Worm (Caenorhabditis elegans): ENCODE results near the gene hum-8.
A peak's percentile ranks its signal among the peaks of the same experiment; 100 is the strongest.

Gene hum-8

ce11 chrIV:409935-410334 is 30.4 kb downstream of the hum-8 start, which contains the start of gene kgb-1:
kgb-1 (minus strand) TSS chrIV:410035.
- TF ChIP-seq ceh-82 (tag; optimal IDR thresholded peaks at IDR 0.05) (no peak), ztf-11 (tag; optimal IDR thresholded peaks at IDR 0.05) (no peak), fkh-10 (GFP tag; optimal IDR thresholded peaks at IDR 0.05) (no peak), pha-4 (tag; optimal IDR thresholded peaks at IDR 0.05) (no peak), ama-1 (optimal IDR thresholded peaks at IDR 0.05) (no peak), nhr-23 (tag; optimal IDR thresholded peaks at IDR 0.05) (no peak), nhr-28 (tag; optimal IDR thresholded peaks at IDR 0.05) (no peak), nfya-1 (tag; optimal IDR thresholded peaks at IDR 0.05; ENCODE audit: insufficient read depth) (no peak), nhr-11 (tag; optimal IDR thresholded peaks at IDR 0.05) (no peak), ZK546.5 (tag; optimal IDR thresholded peaks at IDR 0.05) (no peak), daf-12 (tag; optimal IDR thresholded peaks at IDR 0.05) (no peak), elt-1 (tag; optimal IDR thresholded peaks at IDR 0.05) (no peak), lsy-12 (tag; optimal IDR thresholded peaks at IDR 0.05) (no peak), nhr-67 (tag; optimal IDR thresholded peaks at IDR 0.05) (no peak), snpc-4 (tag; optimal IDR thresholded peaks at IDR 0.05) (no peak), ceh-9 (tag; optimal IDR thresholded peaks at IDR 0.05) (no peak), pqm-1 (tag; optimal IDR thresholded peaks at IDR 0.05) (no peak), zag-1 (tag; optimal IDR thresholded peaks at IDR 0.05) (no peak)

- peak; percentile 53 for TF ChIP-seq elt-2 (tag; optimal IDR thresholded peaks at IDR 0.05)
- no peak for TF ChIP-seq mdl-1 (tag; optimal IDR thresholded peaks at IDR 0.05)
- no peak for TF ChIP-seq nhr-11 (tag; optimal IDR thresholded peaks at IDR 0.05)
- peak; percentile 10 for TF ChIP-seq pqm-1 (tag; optimal IDR thresholded peaks at IDR 0.05)
- TF ChIP-seq pha-4 (tag; optimal IDR thresholded peaks at IDR 0.05): peak; percentile 4
- TF ChIP-seq nhr-28 (tag; optimal IDR thresholded peaks at IDR 0.05): no peak
These were observed 31.5 kb downstream of the hum-8 start for ce11 chrIV:408892-409291.

ce11 chrIV:401395-401794 is 39.0 kb downstream of the hum-8 start, which contains the start of gene gpa-4:
gpa-4 (plus strand) TSS chrIV:401695.
- TF ChIP-seq mdl-1 (tag; optimal IDR thresholded peaks at IDR 0.05) (no peak), nhr-23 (tag; optimal IDR thresholded peaks at IDR 0.05) (no peak), zag-1 (tag; optimal IDR thresholded peaks at IDR 0.05) (no peak), nhr-25 (tag; optimal IDR thresholded peaks at IDR 0.05) (no peak), nhr-76 (tag; optimal IDR thresholded peaks at IDR 0.05) (no peak), R02D3.7 (tag; optimal IDR thresholded peaks at IDR 0.05) (no peak), eor-1 (tag; optimal IDR thresholded peaks at IDR 0.05) (no peak), elt-2 (tag; optimal IDR thresholded peaks at IDR 0.05) (no peak), ceh-82 (tag; optimal IDR thresholded peaks at IDR 0.05) (no peak), fkh-2 (tag; optimal IDR thresholded peaks at IDR 0.05) (no peak), lin-39 (tag; optimal IDR thresholded peaks at IDR 0.05) (no peak)

DNA sequence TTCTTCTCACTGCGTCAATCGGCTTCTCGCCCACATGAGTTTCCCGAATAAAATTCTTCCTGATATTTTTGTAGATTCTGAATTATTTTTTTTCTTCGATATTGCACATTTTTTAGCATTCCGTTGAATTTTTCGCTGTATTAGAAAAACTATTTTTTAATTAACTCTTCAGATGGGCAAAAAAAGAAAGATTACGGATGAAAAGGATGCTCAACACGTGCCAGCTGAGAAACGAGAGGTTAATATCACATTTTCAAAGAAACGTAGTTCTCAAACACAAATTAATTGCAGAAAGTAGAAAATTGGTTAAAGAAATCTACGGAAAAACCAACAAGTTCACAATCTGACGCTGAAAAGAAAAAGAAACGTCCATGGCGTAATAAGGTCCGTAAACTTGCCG is 44.0 kb downstream of the hum-8 start, which contains the start of gene rrp-8:
TSS of gene rrp-8 (plus strand) at position 173 of the 400 bp plus-strand sequence.
- TF ChIP-seq ztf-11 (tag; optimal IDR thresholded peaks at IDR 0.05) (no peak), aly-2 (tag; optimal IDR thresholded peaks at IDR 0.05) (no peak), ztf-4 (tag; optimal IDR thresholded peaks at IDR 0.05) (no peak), elt-2 (tag; optimal IDR thresholded peaks at IDR 0.05) (no peak), elt-3 (tag; optimal IDR thresholded peaks at IDR 0.05) (no peak), pha-4 (tag; optimal IDR thresholded peaks at IDR 0.05) (no peak), daf-12 (tag; optimal IDR thresholded peaks at IDR 0.05) (no peak), zag-1 (tag; optimal IDR thresholded peaks at IDR 0.05) (no peak), skn-1 (tag; optimal IDR thresholded peaks at IDR 0.05) (no peak), tbx-2 (tag; optimal IDR thresholded peaks at IDR 0.05) (no peak), nhr-67 (tag; optimal IDR thresholded peaks at IDR 0.05) (no peak), egl-27 (tag; optimal IDR thresholded peaks at IDR 0.05) (no peak), unc-39 (tag; optimal IDR thresholded peaks at IDR 0.05) (no peak), nhr-12 (tag; optimal IDR thresholded peaks at IDR 0.05) (no peak), nhr-77 (tag; optimal IDR thresholded peaks at IDR 0.05) (no peak), egl-5 (tag; optimal IDR thresholded peaks at IDR 0.05) (no peak), nhr-25 (tag; optimal IDR thresholded peaks at IDR 0.05) (no peak)

- TF ChIP-seq eor-1 (tag; optimal IDR thresholded peaks at IDR 0.05) (no peak), egl-5 (tag; optimal IDR thresholded peaks at IDR 0.05) (peak; percentile 70), aly-2 (tag; optimal IDR thresholded peaks at IDR 0.05) (no peak), egl-27 (tag; optimal IDR thresholded peaks at IDR 0.05) (no peak), tbx-2 (tag; optimal IDR thresholded peaks at IDR 0.05) (no peak), nhr-23 (tag; optimal IDR thresholded peaks at IDR 0.05) (peak; percentile 63), snpc-4 (tag; optimal IDR thresholded peaks at IDR 0.05) (peak; percentile 41), sea-2 (GFP tag; optimal IDR thresholded peaks at IDR 0.05) (no peak), pha-4 (tag; optimal IDR thresholded peaks at IDR 0.05) (peak; percentile 80), mml-1 (tag; optimal IDR thresholded peaks at IDR 0.05) (no peak), ceh-16 (tag; optimal IDR thresholded peaks at IDR 0.05) (no peak), lsy-12 (tag; optimal IDR thresholded peaks at IDR 0.05) (no peak), nhr-67 (tag; optimal IDR thresholded peaks at IDR 0.05) (no peak), unc-39 (tag; optimal IDR thresholded peaks at IDR 0.05) (no peak), nhr-25 (tag; optimal IDR thresholded peaks at IDR 0.05) (peak; percentile 35), ZK546.5 (tag; optimal IDR thresholded peaks at IDR 0.05) (no peak), mdl-1 (tag; optimal IDR thresholded peaks at IDR 0.05) (no peak), ztf-4 (tag; optimal IDR thresholded peaks at IDR 0.05) (no peak), jun-1 (tag; optimal IDR thresholded peaks at IDR 0.05) (peak; percentile 60), lin-15B (tag; optimal IDR thresholded peaks at IDR 0.05) (peak; percentile 70), fos-1 (tag; optimal IDR thresholded peaks at IDR 0.05) (no peak), elt-2 (tag; optimal IDR thresholded peaks at IDR 0.05) (peak; percentile 22), hmg-11 (tag; optimal IDR thresholded peaks at IDR 0.05) (peak; percentile 86), elt-3 (tag; optimal IDR thresholded peaks at IDR 0.05) (no peak), R02D3.7 (tag; optimal IDR thresholded peaks at IDR 0.05) (peak; percentile 61)
These were observed 46.9 kb downstream of the hum-8 start, which contains the start of the genes T07A9.15 and nog-1 for ce11 chrIV:393409-393930. T07A9.15 (minus strand) TSS chrIV:393546. nog-1 (plus strand) TSS chrIV:393880.
